Fruit fly (Drosophila melanogaster): Measurements from ENCODE around the gene CG6511.

- TF ChIP-seq CG6854 (GFP tag; optimal IDR thresholded peaks at IDR 0.05) (no peak), Blimp-1 (GFP tag; optimal IDR thresholded peaks at IDR 0.05) (no peak), CG11902 (GFP tag; optimal IDR thresholded peaks at IDR 0.05) (no peak), CG1621 (tag; optimal IDR thresholded peaks at IDR 0.05) (no peak), CG32006 (GFP tag; optimal IDR thresholded peaks at IDR 0.05) (no peak)
These were observed 34.6 kb downstream of the CG6511 start, which contains the start of gene CG6576 for dm6 chr3L:8755689-8756088.
